Worm (Caenorhabditis elegans): ENCODE data around the gene R151.2.

DNA sequence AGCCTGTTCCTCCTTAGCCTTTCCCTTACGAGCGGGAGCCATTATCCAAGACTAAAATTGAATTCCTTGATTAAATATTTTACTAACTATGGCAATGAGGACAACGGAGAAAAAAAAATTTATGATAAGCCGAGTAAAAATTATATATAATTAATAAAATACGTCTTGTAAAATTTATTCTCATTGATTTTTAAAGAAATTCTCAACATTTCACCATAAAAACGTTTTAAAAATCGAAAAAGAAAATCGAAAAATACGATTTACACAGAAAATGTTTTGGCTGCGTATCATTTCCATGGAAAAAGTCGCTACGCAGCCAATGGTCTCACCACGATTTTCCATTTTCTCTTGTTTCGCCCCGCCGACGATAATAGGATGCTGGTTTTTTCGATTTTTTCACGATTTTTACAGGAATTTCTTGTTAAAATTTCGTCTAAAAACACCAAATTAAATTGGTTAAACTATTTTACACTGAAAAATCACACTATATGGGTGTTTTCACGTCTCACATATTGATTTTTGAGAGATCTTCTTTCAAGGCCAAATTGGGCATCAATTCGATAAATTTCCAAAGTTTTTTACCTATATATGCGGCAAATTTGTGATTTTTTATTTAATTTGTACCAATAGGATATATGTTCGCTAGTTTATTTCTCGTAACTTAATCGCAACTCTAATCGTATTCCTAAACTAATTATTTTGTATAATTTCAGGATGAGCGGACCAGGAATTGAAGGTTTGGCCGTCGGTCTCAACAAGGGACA, 30.0 kb upstream of the R151.2 start, which contains the start of the genes rps-14 and rpl-36:
- TF ChIP-seq snpc-4 (tag; optimal IDR thresholded peaks at IDR 0.05) (no peak), nhr-76 (tag; optimal IDR thresholded peaks at IDR 0.05) (no peak), elt-3 (tag; optimal IDR thresholded peaks at IDR 0.05) (no peak), ztf-11 (tag; optimal IDR thresholded peaks at IDR 0.05) (no peak), nhr-28 (tag; optimal IDR thresholded peaks at IDR 0.05) (no peak), flh-1 (GFP tag; optimal IDR thresholded peaks at IDR 0.05) (no peak), lsy-2 (tag; optimal IDR thresholded peaks at IDR 0.05) (peak; percentile 86), unc-62 (GFP tag; optimal IDR thresholded peaks at IDR 0.05) (no peak)

Data from whole organism, mixed stage, embryonic.